Worm (Caenorhabditis elegans) whole organism, L4 larva: Measurements from ENCODE around the gene cpf-2.

Experiments used
- D1046.2 ChIP-seq: fragments of 200-800 bp; sonication (Bioruptor generic); IDR thresholded peaks from 2 replicates; pipeline ENCODE4 v1.3.6; 2022; ENCODE audit warnings: missing genetic modification characterization, missing compliant biosample characterization
- F10B5.3 ChIP-seq: sonication (generic microtip); optimal IDR thresholded peaks from 2 replicates; lab custom pipeline; 2016; ENCODE audit warnings: mild to moderate bottlenecking, missing genetic modification characterization, missing compliant biosample characterization
- F49E8.2 ChIP-seq: sonication (generic microtip); optimal IDR thresholded peaks from 2 replicates; lab custom pipeline; 2016; ENCODE audit warnings: missing compliant biosample characterization, mild to moderate bottlenecking, missing genetic modification characterization, borderline replicate concordance
- R02D3.7 ChIP-seq: fragments of 150-350 bp; sonication (generic microtip); optimal IDR thresholded peaks from 3 replicates; lab custom pipeline; 2014; ENCODE audit warnings: missing biosample characterization, missing genetic modification characterization
- T20F7.1 ChIP-seq: fragments of 200-800 bp; sonication (Bioruptor generic); optimal IDR thresholded peaks from 2 replicates; lab custom pipeline; 2018; ENCODE audit warnings: mild to moderate bottlenecking, missing genetic modification characterization, missing compliant biosample characterization
- Y48G9A.11 ChIP-seq: fragments of 200-800 bp; sonication (Bioruptor generic); IDR thresholded peaks from 2 replicates; pipeline ENCODE4 v1.3.6; 2022; ENCODE audit warnings: missing genetic modification reagents, missing genetic modification characterization, missing compliant biosample characterization
- Y75B8A.6 ChIP-seq: fragments of 200-800 bp; sonication (Bioruptor generic); IDR thresholded peaks from 2 replicates; pipeline ENCODE4 v1.3.6; 2022; ENCODE audit warnings: missing genetic modification reagents, missing genetic modification characterization, missing compliant biosample characterization
- ctbp-1 ChIP-seq: fragments of 200-800 bp; sonication (Bioruptor generic); IDR thresholded peaks from 2 replicates; pipeline ENCODE4 v1.3.6; 2022; ENCODE audit warnings: missing genetic modification reagents, missing genetic modification characterization, missing compliant biosample characterization
- daf-16 ChIP-seq, 3 experiments: sonication (generic microtip); optimal IDR thresholded peaks; 2 replicates each; lab custom pipeline; 2016 to 2017; ENCODE audit warnings: missing genetic modification characterization in 3 of 3, missing genetic modification reagents in 3 of 3, mild to moderate bottlenecking in 2 of 3, missing compliant biosample characterization in 2 of 3, missing biosample characterization in 1 of 3, moderate library complexity in 1 of 3
- daf-8 ChIP-seq: fragments of 200-800 bp; sonication (Bioruptor generic); IDR thresholded peaks from 2 replicates; pipeline ENCODE4 v1.3.6; 2022; ENCODE audit warnings: missing genetic modification characterization, missing compliant biosample characterization
- dpl-1 ChIP-seq: fragments of 150-350 bp; optimal IDR thresholded peaks from 2 replicates; lab custom pipeline; 2014; ENCODE audit warnings: missing biosample characterization, missing genetic modification reagents, missing genetic modification characterization
- duxl-1 ChIP-seq: sonication (generic microtip); optimal IDR thresholded peaks from 2 replicates; lab custom pipeline; 2016; ENCODE audit warnings: mild to moderate bottlenecking, missing genetic modification characterization, moderate library complexity, missing compliant biosample characterization; ENCODE audit not compliant: poor library complexity
- dve-1 ChIP-seq: sonication (generic microtip); optimal IDR thresholded peaks from 2 replicates; lab custom pipeline; 2017; ENCODE audit warnings: antibody characterized with exemption, mild to moderate bottlenecking, missing genetic modification characterization, missing compliant biosample characterization; ENCODE audit not compliant: insufficient read depth
- fkh-10 ChIP-seq: fragments of 150-350 bp; optimal IDR thresholded peaks from 2 replicates; lab custom pipeline; 2014; ENCODE audit warnings: missing biosample characterization, missing genetic modification reagents, missing genetic modification characterization
- fos-1 ChIP-seq: fragments of 150-350 bp; optimal IDR thresholded peaks from 2 replicates; lab custom pipeline; 2014; ENCODE audit warnings: missing biosample characterization, missing genetic modification characterization
- hlh-11 ChIP-seq: fragments of 200-800 bp; sonication (Bioruptor generic); optimal IDR thresholded peaks from 2 replicates; lab custom pipeline; 2018; ENCODE audit warnings: mild to moderate bottlenecking, missing genetic modification characterization, missing compliant biosample characterization
- hlh-30 ChIP-seq: sonication (generic microtip); optimal IDR thresholded peaks from 2 replicates; lab custom pipeline; 2017; ENCODE audit warnings: antibody characterized with exemption, mild to moderate bottlenecking, missing genetic modification characterization, missing compliant biosample characterization; ENCODE audit not compliant: insufficient read depth
- hmg-1.1 ChIP-seq: fragments of 200-800 bp; sonication (Bioruptor generic); IDR thresholded peaks from 2 replicates; pipeline ENCODE4 v1.3.6; 2022; ENCODE audit warnings: missing genetic modification reagents, missing genetic modification characterization, missing compliant biosample characterization
- jun-1 ChIP-seq: fragments of 150-350 bp; optimal IDR thresholded peaks from 2 replicates; lab custom pipeline; 2014; ENCODE audit warnings: missing biosample characterization, missing genetic modification reagents, missing genetic modification characterization
- lin-13 ChIP-seq: fragments of 150-350 bp; optimal IDR thresholded peaks from 2 replicates; lab custom pipeline; 2014; ENCODE audit warnings: missing biosample characterization, missing genetic modification reagents, missing genetic modification characterization
- lin-15B ChIP-seq: fragments of 150-350 bp; sonication (generic microtip); optimal IDR thresholded peaks from 3 replicates; lab custom pipeline; 2014; ENCODE audit warnings: missing biosample characterization, missing genetic modification characterization
- lsy-2 ChIP-seq, 2 experiments: fragments of 150-350 bp in 1 of 2; sonication (generic microtip) in 1 of 2; optimal IDR thresholded peaks; 2 replicates each; lab custom pipeline; 2014 to 2017; ENCODE audit warnings: missing biosample characterization in 2 of 2, missing genetic modification characterization in 2 of 2
- madf-5 ChIP-seq, 2 experiments: fragments of 200-800 bp; sonication (Bioruptor generic); IDR thresholded peaks; 2 replicates each; pipeline ENCODE4 v1.3.6; 2022; ENCODE audit warnings: missing compliant biosample characterization in 2 of 2, missing genetic modification characterization in 2 of 2
- mdl-1 ChIP-seq, 2 experiments: fragments of 150-350 bp in 1 of 2; sonication (generic microtip) in 1 of 2; optimal IDR thresholded peaks; 2 replicates each; lab custom pipeline; 2014 to 2017; ENCODE audit warnings: missing biosample characterization in 2 of 2, missing genetic modification characterization in 2 of 2
- mep-1 ChIP-seq: fragments of 150-350 bp; sonication (generic microtip); optimal IDR thresholded peaks from 3 replicates; lab custom pipeline; 2014; ENCODE audit warnings: missing biosample characterization, missing genetic modification characterization
- mes-2 ChIP-seq: sonication (generic microtip); optimal IDR thresholded peaks from 2 replicates; lab custom pipeline; 2016; ENCODE audit warnings: missing genotype, mild to moderate bottlenecking, missing genetic modification characterization, missing compliant biosample characterization; ENCODE audit not compliant: poor library complexity, severe bottlenecking
- mxl-2 ChIP-seq: fragments of 200-800 bp; sonication (Bioruptor generic); conservative IDR thresholded peaks from 2 replicates; pipeline ENCODE4 v1.3.6; 2022; ENCODE audit warnings: missing genetic modification reagents, missing genetic modification characterization, missing compliant biosample characterization
- mxl-3 ChIP-seq: fragments of 200-800 bp; sonication (Bioruptor generic); optimal IDR thresholded peaks from 2 replicates; lab custom pipeline; 2018; ENCODE audit warnings: mild to moderate bottlenecking, missing genetic modification characterization, missing compliant biosample characterization
- nhr-102 ChIP-seq: sonication (generic microtip); optimal IDR thresholded peaks from 2 replicates; lab custom pipeline; 2016; ENCODE audit warnings: mild to moderate bottlenecking, missing genetic modification characterization, moderate library complexity, missing compliant biosample characterization
- nhr-25 ChIP-seq: sonication (generic microtip); optimal IDR thresholded peaks from 2 replicates; lab custom pipeline; 2017; ENCODE audit warnings: missing genetic modification characterization, mild to moderate bottlenecking, missing compliant biosample characterization, antibody characterized with exemption, moderate library complexity, borderline replicate concordance; ENCODE audit not compliant: insufficient read depth
- nhr-28 ChIP-seq: fragments of 150-350 bp; optimal IDR thresholded peaks from 2 replicates; lab custom pipeline; 2014; ENCODE audit warnings: missing biosample characterization, missing genetic modification characterization
- nhr-6 ChIP-seq: fragments of 150-350 bp; optimal IDR thresholded peaks from 2 replicates; lab custom pipeline; 2014; ENCODE audit warnings: missing biosample characterization, missing genetic modification characterization
- pha-4 ChIP-seq, 2 experiments: fragments of 150-350 bp in 1 of 2; fragments of 200-800 bp in 1 of 2; sonication (Bioruptor generic) in 1 of 2; IDR thresholded peaks in 1 of 2; optimal IDR thresholded peaks in 1 of 2; 2 replicates each; pipeline versions ENCODE4 v1.3.6 to Lab custom; 2014 to 2022; ENCODE audit warnings: missing genetic modification characterization in 2 of 2, missing genetic modification reagents in 2 of 2, missing biosample characterization in 1 of 2, missing compliant biosample characterization in 1 of 2
- pqm-1 ChIP-seq: sonication (generic microtip); optimal IDR thresholded peaks from 2 replicates; lab custom pipeline; 2017; ENCODE audit warnings: missing biosample characterization, missing genetic modification characterization
- rbr-2 ChIP-seq: sonication (generic microtip); optimal IDR thresholded peaks from 2 replicates; lab custom pipeline; 2016; ENCODE audit warnings: missing genotype, missing genetic modification characterization, missing compliant biosample characterization
- sdz-12 ChIP-seq: fragments of 200-800 bp; sonication (Bioruptor generic); optimal IDR thresholded peaks from 2 replicates; lab custom pipeline; 2018; ENCODE audit warnings: mild to moderate bottlenecking, missing genetic modification characterization, missing compliant biosample characterization
- set-16 ChIP-seq: fragments of 200-800 bp; sonication (Bioruptor generic); IDR thresholded peaks from 2 replicates; pipeline ENCODE4 v1.3.6; 2022; ENCODE audit warnings: missing genetic modification reagents, missing genetic modification characterization, missing compliant biosample characterization
- snpc-1.2 ChIP-seq: fragments of 200-800 bp; sonication (Bioruptor generic); IDR thresholded peaks from 2 replicates; pipeline ENCODE4 v1.3.6; 2022; ENCODE audit warnings: missing genetic modification reagents, missing genetic modification characterization, missing compliant biosample characterization
- tag-97 ChIP-seq: fragments of 200-800 bp; sonication (Bioruptor generic); IDR thresholded peaks from 2 replicates; pipeline ENCODE4 v1.3.6; 2022; ENCODE audit warnings: missing genetic modification characterization, missing compliant biosample characterization
- tra-1 ChIP-seq: fragments of 200-800 bp; sonication (Bioruptor generic); IDR thresholded peaks from 2 replicates; pipeline ENCODE4 v1.3.6; 2022; ENCODE audit warnings: missing genetic modification reagents, missing genetic modification characterization, missing compliant biosample characterization
- unc-62 ChIP-seq, 3 experiments: fragments of 150-350 bp in 1 of 3; sonication (generic microtip); optimal IDR thresholded peaks in 2 of 3; peaks in 1 of 3; 1 replicate in 1 of 3; 2 replicates in 2 of 3; lab custom pipeline; 2014 to 2017; ENCODE audit warnings: missing biosample characterization in 3 of 3, missing genetic modification characterization in 3 of 3, missing genetic modification reagents in 3 of 3, missing genotype in 1 of 3
- ztf-11 ChIP-seq: fragments of 150-350 bp; optimal IDR thresholded peaks from 2 replicates; lab custom pipeline; 2014; ENCODE audit warnings: missing biosample characterization, missing genetic modification characterization

Gene cpf-2

DNA sequence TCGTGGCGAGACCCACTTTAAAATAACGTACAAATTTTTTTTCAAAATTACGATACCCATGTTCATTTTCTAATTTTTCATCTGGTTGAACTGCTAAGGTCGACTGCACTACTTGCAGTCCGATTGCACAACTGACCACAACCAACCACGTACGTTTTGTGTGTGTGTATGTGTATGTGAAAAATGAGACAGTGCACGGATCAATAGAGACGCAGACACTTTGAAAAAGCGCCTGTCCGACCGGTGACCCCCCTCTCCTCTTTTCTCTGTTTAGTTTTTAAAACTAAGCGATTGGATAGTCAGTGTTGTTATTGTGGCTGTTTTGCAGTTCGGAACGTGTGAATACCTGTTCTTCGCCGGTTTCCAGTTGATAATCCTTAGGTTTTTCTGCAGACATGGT lies 9.9 kb downstream of the cpf-2 start:
- no peak for TF ChIP-seq madf-5 (GFP tag; IDR thresholded peaks at IDR 0.05; lab: Robert Waterston, UW)
- TF ChIP-seq snpc-1.2 = no peak
- no peak for TF ChIP-seq mxl-2 (GFP tag; lab: Robert Waterston, UW)
- TF ChIP-seq dve-1 = peak; percentile 32
- TF ChIP-seq mxl-3 = peak; percentile 54
- TF ChIP-seq dpl-1 (GFP tag; lab: Kevin White, UChicago) = peak; percentile 20
- TF ChIP-seq hlh-11 (tag; lab: Kevin White, UChicago) = peak; percentile 62
- no peak for TF ChIP-seq duxl-1
- no peak for TF ChIP-seq pha-4 (GFP tag; IDR thresholded peaks at IDR 0.05; lab: Robert Waterston, UW)
- TF ChIP-seq pha-4 (tag; optimal IDR thresholded peaks at IDR 0.05; lab: Kevin White, UChicago) = peak; percentile 26
- TF ChIP-seq sdz-12 = no peak
- peak; percentile 78 for TF ChIP-seq hlh-30 (tag; lab: Kevin White, UChicago)
- peak in 1 of 2 experiments; percentile 82 for TF ChIP-seq unc-62 (GFP tag; optimal IDR thresholded peaks at IDR 0.05 in 1 of 2; lab: Kevin White, UChicago)
- TF ChIP-seq unc-62 (tag; optimal IDR thresholded peaks at IDR 0.05; lab: Kevin White, UChicago) = no peak
- TF ChIP-seq lsy-2 (tag; optimal IDR thresholded peaks at IDR 0.05; lab: Kevin White, UChicago) = peak in 1 of 2 experiments; percentile 32
- peak; percentile 6 for TF ChIP-seq rbr-2 (tag; lab: Kevin White, UChicago)
- no peak for TF ChIP-seq Y75B8A.6
- peak in 1 of 2 experiments; percentile 14 for TF ChIP-seq daf-16 (GFP tag; optimal IDR thresholded peaks at IDR 0.05; lab: Kevin White, UChicago)
- peak; percentile 27 for TF ChIP-seq daf-16 (tag; optimal IDR thresholded peaks at IDR 0.05; lab: Kevin White, UChicago)
- TF ChIP-seq nhr-6 (tag; lab: Kevin White, UChicago) = peak; percentile 13
- peak; percentile 32; the same call in 1 of the 2 replicates for TF ChIP-seq hmg-1.1 (GFP tag; lab: Robert Waterston, UW)
- no peak for TF ChIP-seq set-16 (GFP tag; lab: Robert Waterston, UW)
- TF ChIP-seq nhr-28 (tag; lab: Kevin White, UChicago) = peak; percentile 68
- no peak for TF ChIP-seq ztf-11 (tag; lab: Kevin White, UChicago)
- peak; percentile 39 for TF ChIP-seq nhr-25 (tag; lab: Kevin White, UChicago)
- peak; percentile 35 for TF ChIP-seq mes-2 (tag; lab: Kevin White, UChicago)

DNA sequence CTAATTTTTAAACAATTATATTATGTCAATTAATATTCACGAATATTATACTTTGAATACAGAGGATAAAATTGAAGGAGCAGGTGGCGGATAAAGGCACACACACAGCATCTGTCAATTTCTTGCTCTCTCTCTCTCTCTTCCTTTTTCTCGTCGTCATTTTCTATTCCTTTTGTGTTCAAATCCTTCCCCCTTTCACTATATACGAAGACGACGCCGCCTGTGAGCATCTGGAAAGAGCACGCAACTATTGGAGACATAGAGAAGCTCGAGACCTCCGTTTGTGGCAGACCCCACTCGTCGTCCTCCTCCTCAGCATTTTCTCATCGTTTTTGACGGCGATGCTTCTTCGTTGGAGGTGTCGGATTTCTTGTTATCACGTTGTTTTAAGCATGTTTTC lies 10.5 kb downstream of the cpf-2 start:
- TF ChIP-seq lsy-2 (tag; optimal IDR thresholded peaks at IDR 0.05; lab: Kevin White, UChicago) = peak in 1 of 2 experiments; percentile 48
- TF ChIP-seq fkh-10 = peak; percentile 24
- no peak for TF ChIP-seq tag-97 (GFP tag; lab: Robert Waterston, UW)
- no peak for TF ChIP-seq fos-1 (tag; lab: Kevin White, UChicago)
- no peak for TF ChIP-seq F49E8.2
- TF ChIP-seq mdl-1 (tag; optimal IDR thresholded peaks at IDR 0.05; lab: Kevin White, UChicago) = peak in 1 of 2 experiments; percentile 30
- peak; percentile 18 for TF ChIP-seq dpl-1 (GFP tag; lab: Kevin White, UChicago)
- 0 out of 2 replicates have a peak, but pooled peaks have one; percentile 9 for TF ChIP-seq hmg-1.1 (GFP tag; lab: Robert Waterston, UW)
- peak; percentile 20 for TF ChIP-seq hlh-30 (tag; lab: Kevin White, UChicago)
- peak; percentile 14 for TF ChIP-seq mep-1 (tag; lab: Kevin White, UChicago)

DNA sequence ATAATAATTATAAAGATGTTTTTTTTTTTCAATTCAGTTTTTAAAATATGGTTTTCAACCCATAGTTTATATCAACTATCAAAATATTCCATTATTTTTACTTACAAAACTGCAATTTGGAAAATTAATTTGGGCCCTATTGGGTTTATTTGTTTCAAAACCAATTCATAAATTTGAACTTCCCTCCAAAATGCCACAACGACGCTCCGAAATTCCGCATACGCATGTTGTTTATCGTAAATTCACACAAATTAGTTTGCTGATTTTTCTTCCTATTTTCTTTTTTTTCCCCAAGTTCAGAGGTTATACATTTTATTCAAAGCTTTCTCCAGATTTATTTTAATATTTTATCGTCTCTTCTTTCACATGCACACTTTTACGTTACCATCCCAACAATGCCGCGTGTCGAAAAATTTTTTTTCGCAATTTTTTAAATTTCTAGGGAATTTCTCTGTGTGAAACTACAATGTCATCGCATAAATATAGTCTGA lies 12.2 kb downstream of the cpf-2 start, which contains the start of gene F56A8.3:
Gene F56A8.3 (plus strand): TSS at position 441 of the 491 bp plus-strand sequence.
- no peak for TF ChIP-seq F49E8.2
- no peak for TF ChIP-seq pqm-1 (tag; lab: Kevin White, UChicago)
- peak; percentile 86 for TF ChIP-seq R02D3.7 (tag; lab: Kevin White, UChicago)
- no peak for TF ChIP-seq daf-8 (GFP tag; lab: Robert Waterston, UW)
- peak; percentile 53 for TF ChIP-seq hlh-30 (tag; lab: Kevin White, UChicago)
- no peak for TF ChIP-seq lin-15B
- peak; percentile 38 for TF ChIP-seq nhr-28 (tag; lab: Kevin White, UChicago)
- peak; percentile 51 for TF ChIP-seq nhr-25 (tag; lab: Kevin White, UChicago)
- peak; percentile 4 for TF ChIP-seq jun-1 (tag; lab: Kevin White, UChicago)
- peak; percentile 75 for TF ChIP-seq dve-1
- TF ChIP-seq lin-13 = peak; percentile 43
- TF ChIP-seq tra-1 (GFP tag; lab: Robert Waterston, UW) = no peak
- peak; percentile 36 for TF ChIP-seq F10B5.3 (tag; lab: Kevin White, UChicago)
- TF ChIP-seq D1046.2 (GFP tag; lab: Robert Waterston, UW) = no peak
- no peak for TF ChIP-seq nhr-102 (tag; lab: Kevin White, UChicago)
- TF ChIP-seq T20F7.1 (GFP tag; lab: Kevin White, UChicago) = peak; percentile 99
- peak; percentile 85 for TF ChIP-seq mes-2 (tag; lab: Kevin White, UChicago)
- peak; percentile 99 for TF ChIP-seq Y48G9A.11 (GFP tag; lab: Robert Waterston, UW)
- TF ChIP-seq nhr-6 (tag; lab: Kevin White, UChicago) = peak; percentile 80
- TF ChIP-seq ctbp-1 (GFP tag; lab: Robert Waterston, UW) = 0 out of 2 replicates have a peak, but pooled peaks have one; percentile 31
- TF ChIP-seq rbr-2 (tag; lab: Kevin White, UChicago) = peak; percentile 12
